Fruit fly (Drosophila melanogaster): ENCODE measurements around the gene Ube3a.

Gene Ube3a

DNA sequence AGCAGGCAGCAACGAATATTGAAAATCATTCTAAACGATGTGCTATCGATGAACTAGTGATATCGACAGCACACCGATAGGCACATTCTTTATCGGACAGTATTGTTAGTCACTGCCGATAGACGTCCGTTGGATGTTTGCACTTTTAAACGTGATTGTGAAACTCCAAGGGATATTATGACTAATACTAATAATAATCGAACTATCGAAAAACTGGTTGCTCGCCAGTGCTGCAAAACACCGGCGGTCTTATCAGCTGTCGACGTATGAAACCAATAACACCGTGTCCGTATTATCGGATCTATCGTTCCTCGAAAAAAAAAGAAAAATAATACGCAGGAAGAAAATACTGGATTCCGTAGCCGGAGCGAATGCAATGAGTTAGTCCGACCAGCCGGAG lies at the start of gene Ube3a, which contains the start of gene CG7600:
Ube3a (minus strand) TSS at position 67 of the 400 bp plus-strand sequence.
CG7600 (plus strand) TSS at position 270 of the 400 bp plus-strand sequence.
- TF ChIP-seq Sin3A (optimal IDR thresholded peaks at IDR 0.05) (no peak), h (optimal IDR thresholded peaks at IDR 0.05) (no peak), ttk (optimal IDR thresholded peaks at IDR 0.05) (no peak), psq (optimal IDR thresholded peaks at IDR 0.05) (no peak), Myc (optimal IDR thresholded peaks at IDR 0.05) (no peak), insv (optimal IDR thresholded peaks at IDR 0.05) (no peak)

- TF ChIP-seq psq (optimal IDR thresholded peaks at IDR 0.05) (no peak), Sin3A (optimal IDR thresholded peaks at IDR 0.05) (no peak), h (optimal IDR thresholded peaks at IDR 0.05) (no peak), insv (optimal IDR thresholded peaks at IDR 0.05) (no peak), Myc (optimal IDR thresholded peaks at IDR 0.05) (no peak), ttk (optimal IDR thresholded peaks at IDR 0.05) (no peak)
Measured at dm6 chr3L:11259759-11260158, 49.4 kb upstream of the Ube3a start.

dm6 chr3L:11258392-11258791 lies 48.0 kb upstream of the Ube3a start:
- TF ChIP-seq insv (optimal IDR thresholded peaks at IDR 0.05): no peak

- TF ChIP-seq psq (optimal IDR thresholded peaks at IDR 0.05): no peak
- TF ChIP-seq Myc (optimal IDR thresholded peaks at IDR 0.05): no peak
- no peak for TF ChIP-seq insv (optimal IDR thresholded peaks at IDR 0.05)
Measured at dm6 chr3L:11256147-11256971, 46.0 kb upstream of the Ube3a start.

DNA sequence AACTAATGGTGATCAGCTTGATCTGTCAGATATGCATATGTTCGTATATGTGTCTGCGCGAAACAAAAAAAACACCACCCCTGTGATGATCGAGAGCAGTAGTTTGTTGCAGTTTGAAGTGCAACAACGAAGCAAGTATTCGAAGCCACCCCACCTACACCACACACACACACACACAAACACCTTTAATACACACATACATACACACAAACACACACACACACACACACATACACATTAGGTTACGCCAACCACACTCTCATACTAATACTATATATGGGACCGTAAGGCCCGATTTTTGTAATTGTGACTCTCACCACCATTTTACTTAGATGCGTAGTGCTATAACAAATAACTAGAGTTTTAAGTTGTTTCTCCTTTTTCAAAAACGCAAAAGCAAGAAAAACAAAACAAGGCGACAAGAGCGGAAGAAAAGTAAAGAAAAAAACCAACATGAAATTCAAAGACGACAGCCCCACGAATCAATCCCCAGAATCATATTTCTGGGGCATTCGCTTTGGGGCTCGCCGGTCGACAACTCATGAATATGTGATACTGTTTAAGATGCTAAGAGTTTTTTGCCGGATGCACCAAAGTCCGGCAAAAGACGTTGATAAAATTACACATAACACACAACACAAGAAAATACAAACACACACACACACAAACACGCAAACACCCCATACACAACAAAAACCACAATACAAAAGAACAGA lies 44.2 kb upstream of the Ube3a start:
- no peak for TF ChIP-seq h (optimal IDR thresholded peaks at IDR 0.05)

DNA sequence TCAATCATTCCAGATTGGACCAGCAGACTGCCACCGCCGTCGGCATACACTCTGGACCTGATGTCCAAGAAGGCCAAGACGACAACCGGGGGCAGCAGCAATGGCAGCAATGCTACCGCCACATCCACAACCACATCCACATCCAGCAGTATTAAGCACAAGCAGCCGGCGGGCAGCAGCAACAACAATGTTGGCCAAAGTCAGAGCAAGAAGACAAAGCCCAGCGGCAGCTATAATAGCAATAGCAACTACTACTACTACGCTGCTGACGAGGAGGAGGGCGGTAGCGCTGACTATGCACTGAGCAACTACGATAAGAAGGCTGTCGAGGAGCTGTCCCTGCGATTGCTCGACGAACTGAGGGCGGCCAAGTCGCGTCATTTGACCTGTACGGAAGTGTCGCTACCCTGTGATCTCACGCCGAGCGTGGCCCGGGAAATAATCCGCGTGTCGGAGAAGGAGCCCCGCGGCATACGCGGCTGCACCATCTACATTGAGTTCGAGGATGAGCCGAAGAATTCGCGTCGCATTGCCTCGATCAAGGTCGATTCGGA lies 43.4 kb upstream of the Ube3a start:
- TF ChIP-seq h (optimal IDR thresholded peaks at IDR 0.05) (no peak), psq (optimal IDR thresholded peaks at IDR 0.05) (no peak), insv (optimal IDR thresholded peaks at IDR 0.05) (no peak), Sin3A (optimal IDR thresholded peaks at IDR 0.05) (no peak), Myc (optimal IDR thresholded peaks at IDR 0.05) (no peak), ttk (optimal IDR thresholded peaks at IDR 0.05) (no peak)

DNA sequence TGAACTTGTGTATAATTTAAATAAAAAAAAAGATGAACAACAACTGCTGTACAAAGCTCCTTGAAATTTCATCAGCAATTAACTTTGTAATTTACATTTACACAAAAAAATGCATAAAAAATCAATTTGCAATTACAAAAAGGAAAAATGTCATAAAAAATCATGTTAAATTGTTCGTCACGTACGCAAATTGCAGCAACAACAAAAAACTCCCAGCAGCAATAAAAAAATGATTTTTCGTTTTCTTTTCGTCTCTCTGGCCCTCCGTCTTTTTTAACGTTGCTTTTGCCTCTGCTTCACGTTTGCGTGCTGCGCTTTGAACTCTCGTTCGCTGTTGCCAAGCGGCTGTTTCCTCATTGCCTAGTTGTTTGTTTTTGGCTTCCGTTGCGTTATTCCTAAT lies 42.8 kb upstream of the Ube3a start:
- TF ChIP-seq psq (optimal IDR thresholded peaks at IDR 0.05): no peak
- TF ChIP-seq Sin3A (optimal IDR thresholded peaks at IDR 0.05): no peak
- no peak for TF ChIP-seq Myc (optimal IDR thresholded peaks at IDR 0.05)
- no peak for TF ChIP-seq ttk (optimal IDR thresholded peaks at IDR 0.05)
- no peak for TF ChIP-seq h (optimal IDR thresholded peaks at IDR 0.05)
- no peak for TF ChIP-seq insv (optimal IDR thresholded peaks at IDR 0.05)

- no peak for TF ChIP-seq Myc (optimal IDR thresholded peaks at IDR 0.05)
- no peak for TF ChIP-seq Sin3A (optimal IDR thresholded peaks at IDR 0.05)
- TF ChIP-seq psq (optimal IDR thresholded peaks at IDR 0.05): no peak
- TF ChIP-seq insv (optimal IDR thresholded peaks at IDR 0.05): no peak
- TF ChIP-seq ttk (optimal IDR thresholded peaks at IDR 0.05): no peak
- no peak for TF ChIP-seq h (optimal IDR thresholded peaks at IDR 0.05)
Measured at dm6 chr3L:11252424-11253118, 42.2 kb upstream of the Ube3a start.

dm6 chr3L:11251721-11252423 lies 41.5 kb upstream of the Ube3a start, which contains the start of gene scyl:
TSS of gene scyl (plus strand) at chr3L:11252307.
- TF ChIP-seq psq (optimal IDR thresholded peaks at IDR 0.05) (no peak), ttk (optimal IDR thresholded peaks at IDR 0.05) (no peak), h (optimal IDR thresholded peaks at IDR 0.05) (no peak), insv (optimal IDR thresholded peaks at IDR 0.05) (no peak), Sin3A (optimal IDR thresholded peaks at IDR 0.05) (no peak), Myc (optimal IDR thresholded peaks at IDR 0.05) (no peak)

DNA sequence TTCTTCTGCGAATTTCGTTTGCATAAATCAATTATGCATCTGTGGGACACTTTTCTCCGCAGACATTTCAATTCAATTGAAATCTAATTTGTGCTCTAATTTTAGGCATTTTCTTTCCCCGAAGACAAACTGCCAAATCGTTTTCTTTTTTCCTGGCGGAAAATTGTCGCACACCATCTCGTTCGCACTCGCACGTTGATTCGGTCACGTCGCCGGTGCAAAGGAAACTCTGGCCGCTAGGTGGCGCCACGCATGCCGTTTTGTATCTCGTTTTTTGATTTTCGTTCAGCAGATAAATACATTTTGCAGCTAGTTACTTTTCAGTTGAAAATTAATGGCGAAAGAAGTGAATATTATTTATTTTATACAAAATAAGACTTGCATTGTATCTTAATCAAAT lies 37.9 kb upstream of the Ube3a start:
- TF ChIP-seq Sin3A (optimal IDR thresholded peaks at IDR 0.05): no peak
- no peak for TF ChIP-seq psq (optimal IDR thresholded peaks at IDR 0.05)
- TF ChIP-seq Myc (optimal IDR thresholded peaks at IDR 0.05): no peak
- TF ChIP-seq ttk (optimal IDR thresholded peaks at IDR 0.05): no peak
- TF ChIP-seq insv (optimal IDR thresholded peaks at IDR 0.05): no peak
- no peak for TF ChIP-seq h (optimal IDR thresholded peaks at IDR 0.05)

DNA sequence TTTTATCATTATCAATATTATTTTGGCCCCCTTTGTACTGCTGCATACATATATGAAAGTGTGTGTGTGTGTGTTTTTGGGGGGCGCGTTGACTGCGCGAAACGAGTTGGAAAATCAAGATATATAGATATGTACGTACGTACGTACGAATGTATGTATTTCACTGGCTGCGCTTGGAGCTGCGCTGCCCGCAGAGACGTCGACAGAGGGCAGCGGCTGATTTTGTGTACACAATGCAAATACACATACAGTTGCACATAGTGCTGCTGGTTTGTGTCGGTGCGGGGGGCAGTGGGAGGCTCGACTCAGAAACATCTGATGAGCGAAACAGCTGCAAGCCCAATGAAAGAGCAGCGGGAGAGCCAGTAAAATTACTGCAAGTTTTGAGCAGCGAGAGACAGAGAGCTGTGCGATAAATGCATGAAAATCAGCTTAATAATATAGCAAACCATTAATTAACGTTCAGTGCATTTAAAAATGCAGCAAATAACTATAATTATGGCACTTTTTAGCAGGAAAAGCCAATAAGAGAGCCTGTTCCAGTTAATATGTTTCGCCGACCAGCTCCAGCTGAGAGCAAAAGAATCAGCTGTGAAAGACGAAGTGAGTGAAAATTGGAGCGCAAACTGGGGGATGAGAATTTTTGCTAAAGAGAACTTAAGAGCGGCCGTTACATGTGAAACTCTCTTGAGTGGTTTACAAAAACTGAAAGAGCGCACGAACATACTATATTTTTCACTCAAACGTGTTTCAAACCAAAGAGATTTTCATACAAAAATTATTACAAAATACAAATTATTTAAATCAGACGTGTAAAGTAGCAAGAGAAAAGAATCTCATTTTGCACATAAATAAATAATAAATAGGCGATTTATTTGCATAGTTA lies 37.2 kb upstream of the Ube3a start:
- no peak for TF ChIP-seq Sin3A (optimal IDR thresholded peaks at IDR 0.05)
- no peak for TF ChIP-seq ttk (optimal IDR thresholded peaks at IDR 0.05)
- TF ChIP-seq Myc (optimal IDR thresholded peaks at IDR 0.05): no peak
- TF ChIP-seq h (optimal IDR thresholded peaks at IDR 0.05): no peak
- no peak for TF ChIP-seq psq (optimal IDR thresholded peaks at IDR 0.05)
- no peak for TF ChIP-seq insv (optimal IDR thresholded peaks at IDR 0.05)

All from Kc167 (cell line).